Worm (Caenorhabditis elegans) whole organism, L1 larva: ENCODE measurements around the gene ZK550.6.

Source experiments
- C16A3.4 ChIP-seq: fragments of 150-350 bp; optimal IDR thresholded peaks from 2 replicates; lab custom pipeline; 2014; ENCODE audit warnings: missing biosample characterization, missing genetic modification characterization
- ceh-63 ChIP-seq: fragments of 200-800 bp; sonication (Bioruptor generic); optimal IDR thresholded peaks from 2 replicates; lab custom pipeline; 2018; ENCODE audit warnings: mild to moderate bottlenecking, missing genetic modification characterization, missing compliant biosample characterization
- egl-27 ChIP-seq, 2 experiments: fragments of 150-350 bp in 1 of 2; sonication (generic microtip); optimal IDR thresholded peaks; 3 replicates each; lab custom pipeline; 2017 to 2018; ENCODE audit warnings: missing biosample characterization in 2 of 2, missing genetic modification characterization in 2 of 2, missing genetic modification reagents in 2 of 2
- lin-14 ChIP-seq: fragments of 200-800 bp; sonication (Bioruptor generic); optimal IDR thresholded peaks from 2 replicates; lab custom pipeline; 2018; ENCODE audit warnings: mild to moderate bottlenecking, missing genetic modification characterization, moderate library complexity, missing compliant biosample characterization
- mdl-1 ChIP-seq, 2 experiments: fragments of 150-350 bp; optimal IDR thresholded peaks; 2 replicates each; lab custom pipeline; 2014 to 2017; ENCODE audit warnings: missing biosample characterization in 2 of 2, missing genetic modification characterization in 2 of 2, inconsistent platforms in 1 of 2
- mep-1 ChIP-seq: fragments of 150-350 bp; optimal IDR thresholded peaks from 2 replicates; lab custom pipeline; 2014; ENCODE audit warnings: missing biosample characterization, missing genetic modification characterization
- nhr-12 ChIP-seq: sonication (generic microtip); optimal IDR thresholded peaks from 2 replicates; lab custom pipeline; 2017; ENCODE audit warnings: missing biosample characterization, missing genetic modification characterization
- nhr-20 ChIP-seq: sonication (generic microtip); optimal IDR thresholded peaks from 2 replicates; lab custom pipeline; 2016; ENCODE audit warnings: mild to moderate bottlenecking, missing genetic modification characterization, missing compliant biosample characterization
- nhr-85 ChIP-seq: sonication (generic microtip); peaks from one replicate; lab custom pipeline; 2016; ENCODE audit warnings: missing genetic modification characterization, inconsistent platforms, missing compliant biosample characterization
- sup-37 ChIP-seq: fragments of 200-800 bp; sonication (Bioruptor generic); optimal IDR thresholded peaks from 2 replicates; lab custom pipeline; 2018; ENCODE audit warnings: mild to moderate bottlenecking, missing genetic modification characterization, missing compliant biosample characterization
- unc-62 ChIP-seq: fragments of 150-350 bp; optimal IDR thresholded peaks from 2 replicates; lab custom pipeline; 2014; ENCODE audit warnings: missing biosample characterization, missing genetic modification reagents, missing genetic modification characterization
- vab-15 ChIP-seq: sonication (generic microtip); optimal IDR thresholded peaks from 2 replicates; lab custom pipeline; 2017; ENCODE audit warnings: missing genotype, mild to moderate bottlenecking, missing genetic modification characterization, missing compliant biosample characterization
- xbp-1 ChIP-seq: sonication (generic microtip); optimal IDR thresholded peaks from 2 replicates; lab custom pipeline; 2016; ENCODE audit warnings: missing genetic modification characterization, missing compliant biosample characterization
- zag-1 ChIP-seq: fragments of 150-350 bp; optimal IDR thresholded peaks from 2 replicates; lab custom pipeline; 2014; ENCODE audit warnings: missing biosample characterization, missing genetic modification characterization

- TF ChIP-seq unc-62 (GFP tag; lab: Kevin White, UChicago) (no peak), sup-37 (no peak), egl-27 (tag; optimal IDR thresholded peaks at IDR 0.05; lab: Kevin White, UChicago) (no peak), mep-1 (tag; lab: Kevin White, UChicago) (no peak), ceh-63 (GFP tag; lab: Kevin White, UChicago) (no peak), lin-14 (no peak), mdl-1 (tag; optimal IDR thresholded peaks at IDR 0.05; lab: Kevin White, UChicago) (no peak), zag-1 (tag; lab: Kevin White, UChicago) (no peak), nhr-20 (tag; lab: Kevin White, UChicago) (no peak), xbp-1 (no peak), C16A3.4 (tag; lab: Kevin White, UChicago) (no peak), nhr-12 (tag; lab: Kevin White, UChicago) (no peak), nhr-85 (tag; lab: Kevin White, UChicago) (no peak), vab-15 (tag; lab: Kevin White, UChicago) (no peak)
Measured at ce11 chrIV:17293068-17293467, 30.8 kb upstream of the ZK550.6 start.
